Worm (Caenorhabditis elegans): Measurements from ENCODE around the gene ekl-6.
"Not testable (repeated sequence)": the region's sequence is repeated elsewhere in the genome, so short reads cannot be mapped to it uniquely, and the experiment has no call there.

- TF ChIP-seq ztf-22 (GFP tag; optimal IDR thresholded peaks at IDR 0.05); die-1 (tag; optimal IDR thresholded peaks at IDR 0.05): not testable (repeated sequence)
Observed at ce11 chrIII:10053312-10053711, 10.9 kb upstream of the ekl-6 start, which contains the start of gene T16G12.12.

All from whole organism, young adult.